Worm (Caenorhabditis elegans): ENCODE data around the gene srj-7.

- TF ChIP-seq pha-4 (tag; optimal IDR thresholded peaks at IDR 0.05) (no peak), unc-42 (tag; optimal IDR thresholded peaks at IDR 0.05) (no peak), T23F11.4 (GFP tag; optimal IDR thresholded peaks at IDR 0.05) (no peak), hlh-30 (tag; optimal IDR thresholded peaks at IDR 0.05; ENCODE audit: insufficient read depth) (no peak), nfya-1 (tag; optimal IDR thresholded peaks at IDR 0.05) (no peak), ceh-34 (tag; optimal IDR thresholded peaks at IDR 0.05) (no peak), tbx-2 (tag; optimal IDR thresholded peaks at IDR 0.05) (no peak), ama-1 (optimal IDR thresholded peaks at IDR 0.05) (no peak), unc-3 (GFP tag; conservative IDR thresholded peaks at IDR 0.05) (no peak), unc-3 (tag; optimal IDR thresholded peaks at IDR 0.05) (no peak), pros-1 (tag; optimal IDR thresholded peaks at IDR 0.05) (no peak)
Measured at ce11 chrV:3281523-3281922, 36.7 kb downstream of the srj-7 start, which contains the start of gene T28A11.25.

Measured in whole organism, late embryonic.